Worm (Caenorhabditis elegans): ENCODE measurements around the gene Y57G11B.6.

DNA sequence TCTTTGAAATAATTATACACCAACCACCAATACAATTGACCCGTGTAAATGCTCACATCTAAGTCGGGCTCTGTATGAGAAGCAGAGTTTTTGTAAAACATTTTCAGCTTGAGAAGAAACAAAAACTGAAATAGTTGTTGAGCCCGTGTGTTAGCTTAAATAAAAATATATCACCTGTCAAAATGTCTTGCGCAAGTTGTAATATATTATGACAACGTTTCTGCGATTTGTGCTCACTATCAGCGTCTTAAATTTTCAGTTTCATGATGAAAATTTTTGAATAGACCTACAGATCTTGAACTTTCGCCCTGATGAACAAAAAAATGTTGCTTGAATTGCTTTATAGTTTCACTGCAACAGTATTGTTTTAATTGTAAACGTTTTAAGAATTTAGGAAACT is 19.7 kb downstream of the Y57G11B.6 start, which contains the start of gene T27E7.4:
- no peak for TF ChIP-seq fos-1 (tag; optimal IDR thresholded peaks at IDR 0.05)
- TF ChIP-seq ceh-82 (tag; optimal IDR thresholded peaks at IDR 0.05): no peak
- no peak for TF ChIP-seq mdl-1 (tag; optimal IDR thresholded peaks at IDR 0.05)
- no peak for TF ChIP-seq pqm-1 (tag; optimal IDR thresholded peaks at IDR 0.05)
- TF ChIP-seq nhr-76 (tag; optimal IDR thresholded peaks at IDR 0.05): no peak
- TF ChIP-seq snpc-4 (tag; optimal IDR thresholded peaks at IDR 0.05): no peak
- no peak for TF ChIP-seq egl-27 (tag; optimal IDR thresholded peaks at IDR 0.05)
- no peak for TF ChIP-seq sdz-12 (GFP tag; optimal IDR thresholded peaks at IDR 0.05)
- no peak for TF ChIP-seq nhr-102 (tag; optimal IDR thresholded peaks at IDR 0.05)
- no peak for TF ChIP-seq ceh-28 (tag; optimal IDR thresholded peaks at IDR 0.05)

Measured in whole organism, L4 larva.